Worm (Caenorhabditis elegans) whole organism, L2 larva: Measurements from ENCODE around the gene fox-1.

Experiments used
- Y55F3AM.14 ChIP-seq: fragments of 200-800 bp; sonication (Bioruptor generic); optimal IDR thresholded peaks from 2 replicates; lab custom pipeline; 2018; ENCODE audit warnings: mild to moderate bottlenecking, missing genetic modification characterization, missing compliant biosample characterization
- aly-2 ChIP-seq: fragments of 150-350 bp; optimal IDR thresholded peaks from 2 replicates; lab custom pipeline; 2014; ENCODE audit warnings: missing biosample characterization, missing genetic modification characterization
- ama-1 ChIP-seq: fragments of 150-350 bp; optimal IDR thresholded peaks from 2 replicates; lab custom pipeline; 2018; ENCODE audit warnings: inconsistent platforms
- blmp-1 ChIP-seq: sonication (generic microtip); optimal IDR thresholded peaks from 2 replicates; lab custom pipeline; 2017; ENCODE audit warnings: missing genetic modification characterization, mild to moderate bottlenecking, missing compliant biosample characterization, antibody characterized with exemption, moderate library complexity; ENCODE audit not compliant: insufficient read depth
- elt-1 ChIP-seq: fragments of 150-350 bp; optimal IDR thresholded peaks from 2 replicates; lab custom pipeline; 2014; ENCODE audit warnings: missing biosample characterization, missing genetic modification characterization
- elt-3 ChIP-seq: sonication (generic microtip); optimal IDR thresholded peaks from 2 replicates; lab custom pipeline; 2017; ENCODE audit warnings: missing biosample characterization, missing genetic modification characterization
- fos-1 ChIP-seq: fragments of 150-350 bp; optimal IDR thresholded peaks from 2 replicates; lab custom pipeline; 2014; ENCODE audit warnings: missing biosample characterization, missing genetic modification characterization
- nhr-11 ChIP-seq: fragments of 150-350 bp; optimal IDR thresholded peaks from 2 replicates; lab custom pipeline; 2014; ENCODE audit warnings: missing biosample characterization, missing genetic modification characterization
- nhr-77 ChIP-seq: fragments of 150-350 bp; optimal IDR thresholded peaks from 2 replicates; lab custom pipeline; 2014; ENCODE audit warnings: missing biosample characterization, missing genetic modification characterization
- sem-4 ChIP-seq: fragments of 150-350 bp; optimal IDR thresholded peaks from 2 replicates; lab custom pipeline; 2014; ENCODE audit warnings: missing biosample characterization, missing genetic modification reagents, missing genetic modification characterization
- snpc-4 ChIP-seq: fragments of 150-350 bp; optimal IDR thresholded peaks from 2 replicates; lab custom pipeline; 2014; ENCODE audit warnings: missing biosample characterization, missing genetic modification characterization
- unc-62 ChIP-seq: fragments of 150-350 bp; optimal IDR thresholded peaks from 2 replicates; lab custom pipeline; 2014; ENCODE audit warnings: missing biosample characterization, missing genetic modification reagents, missing genetic modification characterization
- ztf-11 ChIP-seq: sonication (generic microtip); optimal IDR thresholded peaks from 2 replicates; lab custom pipeline; 2017; ENCODE audit warnings: missing biosample characterization, missing genetic modification characterization
- ztf-4 ChIP-seq: fragments of 150-350 bp; optimal IDR thresholded peaks from 2 replicates; lab custom pipeline; 2014; ENCODE audit warnings: missing biosample characterization, missing genetic modification characterization

ce11 chrX:2494296-2494695, 34.6 kb upstream of the fox-1 start:
- no peak for TF ChIP-seq ztf-11 (tag; lab: Kevin White, UChicago)
- no peak for TF ChIP-seq aly-2 (tag; lab: Kevin White, UChicago)
- TF ChIP-seq nhr-77 (tag; lab: Kevin White, UChicago), result no peak
- no peak for TF ChIP-seq unc-62 (GFP tag; lab: Kevin White, UChicago)
- no peak for TF ChIP-seq ama-1
- TF ChIP-seq sem-4 (tag; lab: Kevin White, UChicago), result no peak
- no peak for TF ChIP-seq ztf-4 (tag; lab: Kevin White, UChicago)
- no peak for TF ChIP-seq fos-1
- TF ChIP-seq elt-3 (tag; lab: Kevin White, UChicago), result no peak
- TF ChIP-seq elt-1 (tag; lab: Kevin White, UChicago), result no peak
- TF ChIP-seq blmp-1 (tag; lab: Kevin White, UChicago), result no peak
- TF ChIP-seq Y55F3AM.14 (GFP tag; lab: Kevin White, UChicago), result no peak
- no peak for TF ChIP-seq snpc-4
- TF ChIP-seq nhr-11 (tag; lab: Kevin White, UChicago), result no peak
